Fruit fly (Drosophila melanogaster) whole organism: ENCODE results near the gene Ppox.

Experiments used
- CG8478 ChIP-seq: fragments of >200 bp; optimal IDR thresholded peaks from 2 replicates; lab custom pipeline; 2018; ENCODE audit warnings: inconsistent platforms
- Dll ChIP-seq: fragments of >200 bp; optimal IDR thresholded peaks from 2 replicates; lab custom pipeline; 2017
- pan ChIP-seq: fragments of >200 bp; optimal IDR thresholded peaks from 2 replicates; lab custom pipeline; 2017
- psq ChIP-seq: fragments of >200 bp; optimal IDR thresholded peaks from 2 replicates; lab custom pipeline; 2017
- usp ChIP-seq: fragments of >200 bp; optimal IDR thresholded peaks from 2 replicates; lab custom pipeline; 2017; ENCODE audit warnings: missing biosample characterization, missing genetic modification characterization, mixed read lengths

DNA sequence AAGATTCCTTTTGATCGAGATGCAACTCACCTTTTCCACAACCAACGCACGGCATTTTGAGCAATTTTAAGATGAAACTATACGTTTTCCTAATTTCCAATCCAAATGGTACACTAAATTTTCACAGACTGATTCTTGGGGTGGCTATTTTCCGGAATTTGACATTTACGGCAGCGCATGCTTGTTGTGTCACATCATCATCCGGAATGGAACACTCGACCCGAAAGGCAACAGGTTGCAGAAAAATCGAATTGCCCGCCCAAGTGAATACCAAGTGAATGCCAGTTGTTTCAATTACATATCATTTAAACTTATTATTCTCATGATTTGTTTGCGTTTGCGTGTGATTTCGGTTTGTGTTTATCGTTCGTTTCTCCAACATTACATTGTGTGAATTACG lies 26.7 kb downstream of the Ppox start, which contains the start of gene MtnF:
- no peak for TF ChIP-seq pan (lab: Kevin White, UChicago)
- no peak for TF ChIP-seq psq (lab: Kevin White, UChicago)
- no peak for TF ChIP-seq CG8478 (lab: Kevin White, UChicago)
- no peak for TF ChIP-seq usp (GFP tag; lab: Kevin White, UChicago)
- TF ChIP-seq Dll (lab: Kevin White, UChicago) = no peak
